Worm (Caenorhabditis elegans): ENCODE measurements around the gene T08H10.3.

Gene T08H10.3

DNA sequence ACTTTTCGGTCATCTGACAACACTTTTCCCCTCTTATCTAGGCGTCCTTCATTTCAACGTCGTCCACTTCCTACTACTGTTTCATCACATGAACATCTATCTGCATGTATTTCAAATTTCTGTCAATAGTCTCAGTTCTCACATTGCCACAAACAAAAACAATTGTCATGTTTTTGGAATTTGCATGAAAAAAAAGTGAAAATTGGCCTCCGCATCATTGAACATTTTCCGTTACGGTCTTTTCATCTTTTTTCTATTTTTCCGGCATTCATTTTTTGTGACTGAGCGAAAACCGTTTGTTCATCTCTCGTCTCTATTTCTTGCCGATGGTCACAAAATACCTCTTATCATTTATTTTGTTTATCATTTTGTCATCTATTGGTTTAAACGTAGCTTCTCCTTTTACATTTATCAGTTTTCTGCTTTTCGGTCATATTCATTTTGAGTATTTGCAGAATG is 11.9 kb downstream of the T08H10.3 start, which contains the start of gene exc-15 (continued):
- TF ChIP-seq lin-13 (GFP tag; optimal IDR thresholded peaks at IDR 0.05) (no peak), ztf-7 (tag; optimal IDR thresholded peaks at IDR 0.05) (peak; percentile 61), daf-16 (GFP tag; optimal IDR thresholded peaks at IDR 0.05) (no peak), daf-16 (tag; optimal IDR thresholded peaks at IDR 0.05) (peak; percentile 75), daf-12 (tag; optimal IDR thresholded peaks at IDR 0.05) (no peak), mxl-3 (GFP tag; optimal IDR thresholded peaks at IDR 0.05) (peak; percentile 26)

DNA sequence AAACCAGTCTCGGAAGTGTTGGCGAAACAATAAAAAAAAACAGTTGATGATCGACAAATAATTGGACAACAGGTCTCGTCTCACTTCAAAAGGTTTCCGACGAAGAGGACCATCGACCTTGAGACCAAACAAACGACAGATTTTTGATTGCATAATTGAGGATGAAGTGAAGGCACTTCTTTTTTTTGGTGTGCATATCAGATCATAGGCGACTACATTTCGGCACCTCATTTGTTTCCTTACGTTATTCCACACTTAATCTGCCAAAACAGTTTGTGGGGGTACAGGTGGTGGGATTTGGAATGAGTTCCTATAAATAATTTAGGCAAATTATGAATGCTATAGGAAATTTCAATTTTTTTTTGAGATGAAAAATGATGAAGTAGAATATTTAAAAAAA is 15.5 kb downstream of the T08H10.3 start:
- peak; percentile 62 for TF ChIP-seq ama-1 (optimal IDR thresholded peaks at IDR 0.05)
- TF ChIP-seq hlh-30 (tag; optimal IDR thresholded peaks at IDR 0.05; ENCODE audit: insufficient read depth), result no peak
- TF ChIP-seq aha-1 (tag), result peak; percentile 28
- TF ChIP-seq zfp-3 (GFP tag; conservative IDR thresholded peaks at IDR 0.05), result no peak

DNA sequence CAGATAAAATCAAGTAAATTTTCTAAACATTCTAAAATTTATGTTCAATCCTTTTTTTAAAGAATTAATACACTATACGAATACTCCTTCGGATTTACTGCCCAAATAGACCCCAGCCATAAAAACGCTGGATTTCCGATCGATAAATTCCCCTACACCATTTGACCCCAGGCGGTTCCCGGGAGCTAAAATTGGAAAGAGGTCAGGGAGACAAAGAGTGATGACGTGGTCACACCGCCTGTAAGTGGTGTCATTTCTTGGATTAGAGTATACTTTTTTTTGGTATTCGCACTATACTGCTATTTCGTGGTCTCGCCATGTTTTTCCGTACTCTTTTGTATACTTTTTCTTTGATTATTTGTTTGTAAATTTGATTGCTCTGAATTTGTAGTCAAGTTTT is 16.7 kb downstream of the T08H10.3 start:
- TF ChIP-seq F37D6.2 (tag; optimal IDR thresholded peaks at IDR 0.05) (no peak), R02D3.7 (tag; optimal IDR thresholded peaks at IDR 0.05) (no peak), F10B5.3 (tag; optimal IDR thresholded peaks at IDR 0.05) (no peak), unc-62 (GFP tag; optimal IDR thresholded peaks at IDR 0.05 in 1 of 2) (peak in 1 of 2 experiments; percentile 61), unc-62 (tag; optimal IDR thresholded peaks at IDR 0.05) (no peak)

DNA sequence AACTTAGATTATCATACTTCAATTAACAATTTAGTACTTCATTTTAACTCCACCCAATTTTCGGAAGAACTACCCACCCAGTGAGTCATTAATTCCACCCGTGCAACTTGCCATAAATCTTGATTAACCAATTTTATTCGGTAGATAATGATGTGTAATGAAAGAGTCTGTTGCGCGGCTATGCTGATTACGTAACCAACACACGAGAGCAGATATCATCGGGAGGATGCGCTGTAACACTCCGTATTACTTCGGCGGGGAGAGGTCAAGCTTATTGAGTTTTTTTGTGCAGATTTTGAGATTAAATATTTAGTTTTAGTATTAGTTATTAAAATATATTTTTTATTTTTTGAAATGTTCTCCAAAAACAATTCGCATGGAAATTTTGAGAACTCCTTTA is 17.8 kb downstream of the T08H10.3 start:
- no peak for TF ChIP-seq T20F7.1 (GFP tag; optimal IDR thresholded peaks at IDR 0.05)
- TF ChIP-seq php-3 (GFP tag; IDR thresholded peaks at IDR 0.05), result no peak
- TF ChIP-seq aha-1 (tag), result no peak
- no peak for TF ChIP-seq zfp-3 (GFP tag; conservative IDR thresholded peaks at IDR 0.05)
- TF ChIP-seq lin-38 (GFP tag; IDR thresholded peaks at IDR 0.05), result no peak
- TF ChIP-seq snpc-4 (tag; optimal IDR thresholded peaks at IDR 0.05), result no peak
- TF ChIP-seq unc-62 (GFP tag; optimal IDR thresholded peaks at IDR 0.05 in 1 of 2), result peak in 1 of 2 experiments; percentile 84
- no peak for TF ChIP-seq unc-62 (tag; optimal IDR thresholded peaks at IDR 0.05)

DNA sequence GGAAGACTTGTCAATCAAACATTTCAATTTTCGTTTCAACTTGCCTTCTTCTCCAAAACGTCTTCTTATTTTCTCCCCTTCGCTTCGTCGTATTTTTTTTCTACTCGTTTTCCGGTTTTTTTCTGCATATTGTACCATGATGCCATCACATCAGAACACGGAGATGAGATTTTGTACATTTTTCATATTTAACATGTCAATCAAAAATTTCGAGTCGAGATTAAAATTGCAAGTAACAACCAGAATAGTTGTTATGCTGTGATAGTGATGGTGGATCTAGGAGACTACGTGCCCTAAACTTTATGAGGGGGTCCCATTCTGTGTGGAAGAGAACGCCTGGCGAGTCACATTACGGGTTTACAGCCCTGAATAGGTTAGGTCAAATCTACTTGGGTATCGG is 18.7 kb downstream of the T08H10.3 start:
- TF ChIP-seq unc-62 (GFP tag; optimal IDR thresholded peaks at IDR 0.05 in 1 of 2) (peak in 1 of 2 experiments; percentile 93), unc-62 (tag; optimal IDR thresholded peaks at IDR 0.05) (no peak), nhr-25 (tag; optimal IDR thresholded peaks at IDR 0.05; ENCODE audit: borderline replicate concordance, insufficient read depth) (no peak), cey-2 (tag; optimal IDR thresholded peaks at IDR 0.05; ENCODE audit: borderline replicate concordance, insufficient read depth) (no peak)

ce11 chrV:4491273-4492094 is 20.3 kb downstream of the T08H10.3 start:
- TF ChIP-seq saeg-2 (GFP tag; IDR thresholded peaks at IDR 0.05) (0 out of 2 replicates have a peak, but pooled peaks have one; percentile 13), daf-8 (GFP tag; IDR thresholded peaks at IDR 0.05) (no peak), mxl-2 (GFP tag; conservative IDR thresholded peaks at IDR 0.05) (no peak), hlh-30 (tag; optimal IDR thresholded peaks at IDR 0.05; ENCODE audit: insufficient read depth) (no peak), ceh-20 (GFP tag; IDR thresholded peaks at IDR 0.05) (peak; percentile 71), aha-1 (tag) (peak; percentile 67), ceh-28 (tag; optimal IDR thresholded peaks at IDR 0.05) (no peak), hlh-11 (tag; optimal IDR thresholded peaks at IDR 0.05) (peak; percentile 73), hmg-1.1 (GFP tag; IDR thresholded peaks at IDR 0.05) (no peak), nhr-111 (GFP tag; optimal IDR thresholded peaks at IDR 0.05) (no peak), D1046.2 (GFP tag; IDR thresholded peaks at IDR 0.05) (no peak), mdt-29 (GFP tag; IDR thresholded peaks at IDR 0.05) (0 out of 2 replicates have a peak, but pooled peaks have one; percentile 24), dve-1 (tag; optimal IDR thresholded peaks at IDR 0.05; ENCODE audit: insufficient read depth) (peak; percentile 58), unc-62 (GFP tag; optimal IDR thresholded peaks at IDR 0.05 in 1 of 2) (peak in 1 of 2 experiments; percentile 97), unc-62 (tag; optimal IDR thresholded peaks at IDR 0.05) (no peak), set-16 (GFP tag; IDR thresholded peaks at IDR 0.05) (peak; percentile 73), nhr-42 (GFP tag; IDR thresholded peaks at IDR 0.05) (no peak), ZK337.2 (GFP tag; IDR thresholded peaks at IDR 0.05) (no peak), attf-4 (tag; optimal IDR thresholded peaks at IDR 0.05) (no peak), T26A8.4 (GFP tag; IDR thresholded peaks at IDR 0.05) (peak; percentile 26; the same call in 1 of the 2 replicates), lin-1 (GFP tag; IDR thresholded peaks at IDR 0.05) (0 out of 2 replicates have a peak, but pooled peaks have one; percentile 26), madf-9 (GFP tag; conservative IDR thresholded peaks at IDR 0.05) (no peak)
